Worm (Caenorhabditis elegans): ENCODE data around the gene srh-148.

DNA sequence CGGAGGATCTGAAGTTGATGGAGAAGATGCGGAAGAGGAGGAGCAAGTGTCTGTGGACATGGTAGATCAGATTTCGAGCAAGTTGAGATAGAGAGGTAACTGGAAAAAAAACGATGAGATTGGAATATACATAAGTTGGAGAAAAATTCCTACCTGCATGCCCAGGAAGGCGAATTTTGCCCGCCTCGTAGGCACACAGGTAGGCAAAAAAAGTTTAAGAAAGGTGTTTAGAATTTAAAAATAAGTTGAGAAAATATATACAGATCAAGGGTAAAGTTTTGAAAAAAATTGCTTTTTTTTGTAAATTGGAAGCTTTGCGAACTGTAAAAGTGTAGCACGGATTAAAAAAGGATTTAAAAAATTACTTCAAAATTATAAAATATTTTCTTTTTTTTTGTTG is 21.3 kb upstream of the srh-148 start, which contains the start of gene nhr-84:
- TF ChIP-seq ztf-11 (tag; optimal IDR thresholded peaks at IDR 0.05) (no peak), nhr-237 (tag; optimal IDR thresholded peaks at IDR 0.05) (no peak), nhr-77 (tag; optimal IDR thresholded peaks at IDR 0.05) (no peak), unc-62 (GFP tag; optimal IDR thresholded peaks at IDR 0.05) (no peak), egl-27 (tag; optimal IDR thresholded peaks at IDR 0.05) (no peak), nhr-76 (tag; optimal IDR thresholded peaks at IDR 0.05) (no peak), nfya-1 (tag; optimal IDR thresholded peaks at IDR 0.05; ENCODE audit: insufficient read depth) (no peak), nhr-11 (tag; optimal IDR thresholded peaks at IDR 0.05) (no peak), aly-2 (tag; optimal IDR thresholded peaks at IDR 0.05) (no peak), ceh-9 (tag; optimal IDR thresholded peaks at IDR 0.05) (no peak), R02D3.7 (tag; optimal IDR thresholded peaks at IDR 0.05) (no peak)
